Fruit fly (Drosophila melanogaster): ENCODE data around the gene CG13970.
A peak's percentile ranks its signal among the peaks of the same experiment; 100 is the strongest.

CG13970 gene

dm6 chr2L:20061018-20061657, 42.8 kb downstream of the CG13970 start, which contains the start of the genes barr and lok (continued):
- no peak; the same call in 2 of the 3 replicates for TF ChIP-seq CG34422 (GFP tag; IDR thresholded peaks at IDR 0.05)
- no peak for TF ChIP-seq oc (tag; optimal IDR thresholded peaks at IDR 0.05)
- peak; percentile 19 for TF ChIP-seq fd96Cb (tag; optimal IDR thresholded peaks at IDR 0.05)
- TF ChIP-seq CG17568 (GFP tag; optimal IDR thresholded peaks at IDR 0.05), result no peak
- TF ChIP-seq CG16813 (GFP tag; IDR thresholded peaks at IDR 0.05; ENCODE audit: partially characterized antibody), result no peak
- TF ChIP-seq MESR4 (GFP tag; optimal IDR thresholded peaks at IDR 0.05), result peak; percentile 68
- TF ChIP-seq CG2120 (GFP tag; optimal IDR thresholded peaks at IDR 0.05), result peak; percentile 75
- peak; percentile 60; the same call in 1 of the 2 replicates for TF ChIP-seq CG4404 (GFP tag; IDR thresholded peaks at IDR 0.05)
- TF ChIP-seq usp (GFP tag; optimal IDR thresholded peaks at IDR 0.05), result no peak
- TF ChIP-seq C15 (GFP tag; IDR thresholded peaks at IDR 0.05), result no peak
- peak; percentile 14 for TF ChIP-seq CG3281 (GFP tag; optimal IDR thresholded peaks at IDR 0.05)
- TF ChIP-seq HLH4C (GFP tag; IDR thresholded peaks at IDR 0.05; ENCODE audit: partially characterized antibody), result no peak
- no peak for TF ChIP-seq CG32767 (GFP tag; IDR thresholded peaks at IDR 0.05)
- no peak for TF ChIP-seq ab (GFP tag; optimal IDR thresholded peaks at IDR 0.05)
- TF ChIP-seq Sox102F (GFP tag; optimal IDR thresholded peaks at IDR 0.05), result peak; percentile 43
- TF ChIP-seq phol (tag; optimal IDR thresholded peaks at IDR 0.05), result peak; percentile 81
- peak; percentile 6 for TF ChIP-seq gro (GFP tag; optimal IDR thresholded peaks at IDR 0.05)
- peak; percentile 66 for TF ChIP-seq CG12391 (tag; optimal IDR thresholded peaks at IDR 0.05)
- TF ChIP-seq B-H1 (GFP tag; IDR thresholded peaks at IDR 0.05), result no peak
- no peak for TF ChIP-seq sima (GFP tag; optimal IDR thresholded peaks at IDR 0.05)
- TF ChIP-seq Sin3A (optimal IDR thresholded peaks at IDR 0.05), result peak; percentile 76
- no peak for TF ChIP-seq Awh (GFP tag; IDR thresholded peaks at IDR 0.05)
- peak; percentile 7 for TF ChIP-seq Six4 (GFP tag; optimal IDR thresholded peaks at IDR 0.05)
- peak; percentile 44 for TF ChIP-seq CG3838 (GFP tag; optimal IDR thresholded peaks at IDR 0.05)
- TF ChIP-seq fd102C (GFP tag; optimal IDR thresholded peaks at IDR 0.05), result no peak
- peak; percentile 28; the same call in 1 of the 3 replicates for TF ChIP-seq zfh1 (GFP tag; IDR thresholded peaks at IDR 0.05)
- peak; percentile 28 for TF ChIP-seq CG10431 (GFP tag; optimal IDR thresholded peaks at IDR 0.05)
- peak; percentile 40 for TF ChIP-seq CG7786 (GFP tag; optimal IDR thresholded peaks at IDR 0.05)
- no peak for TF ChIP-seq CG15073 (GFP tag; optimal IDR thresholded peaks at IDR 0.05)
- no peak for TF ChIP-seq Stat92E (GFP tag; optimal IDR thresholded peaks at IDR 0.05)
- TF ChIP-seq CG34224 (GFP tag; IDR thresholded peaks at IDR 0.05; ENCODE audit: partially characterized antibody), result no peak
- TF ChIP-seq Hmx (GFP tag; optimal IDR thresholded peaks at IDR 0.05), result peak; percentile 16
- no peak for TF ChIP-seq Asciz (GFP tag; optimal IDR thresholded peaks at IDR 0.05)
- peak; percentile 47 for TF ChIP-seq CG12155 (GFP tag; optimal IDR thresholded peaks at IDR 0.05)
- TF ChIP-seq fd64A (GFP tag; optimal IDR thresholded peaks at IDR 0.05), result no peak
- TF ChIP-seq CG15601 (tag; optimal IDR thresholded peaks at IDR 0.05), result peak; percentile 30
- TF ChIP-seq dm (GFP tag; optimal IDR thresholded peaks at IDR 0.05), result no peak
- TF ChIP-seq eve (GFP tag; optimal IDR thresholded peaks at IDR 0.05), result no peak
- peak; percentile 94 for TF ChIP-seq Myb (GFP tag; optimal IDR thresholded peaks at IDR 0.05)
- no peak for TF ChIP-seq Adf1 (GFP tag; IDR thresholded peaks at IDR 0.05)
- TF ChIP-seq CG10147 (GFP tag; optimal IDR thresholded peaks at IDR 0.05), result peak; percentile 53
- TF ChIP-seq Max (GFP tag; optimal IDR thresholded peaks at IDR 0.05), result peak; percentile 23
- TF ChIP-seq exex (tag; optimal IDR thresholded peaks at IDR 0.05), result peak; percentile 19
- no peak for TF ChIP-seq aop (GFP tag; IDR thresholded peaks at IDR 0.05)
- no peak for TF ChIP-seq jigr1 (GFP tag; IDR thresholded peaks at IDR 0.05)
- no peak for TF ChIP-seq eyg (GFP tag; optimal IDR thresholded peaks at IDR 0.05)
- TF ChIP-seq CG7839 (tag; optimal IDR thresholded peaks at IDR 0.05), result peak; percentile 63
- peak; percentile 54 for TF ChIP-seq CG14441 (GFP tag; IDR thresholded peaks at IDR 0.05)
- no peak for TF ChIP-seq org-1 (GFP tag; optimal IDR thresholded peaks at IDR 0.05)
- TF ChIP-seq CG7987 (GFP tag; optimal IDR thresholded peaks at IDR 0.05), result no peak

All from whole organism, embryonic.